Worm (Caenorhabditis elegans) whole organism, mixed stage, embryonic: ENCODE measurements around the gene F26F12.3.

ENCODE experiments used
- drap-1 ChIP-seq: fragments of 200-800 bp; sonication (Bioruptor generic); optimal IDR thresholded peaks from 3 replicates; lab custom pipeline; 2018; ENCODE audit warnings: mild to moderate bottlenecking, missing genetic modification characterization, missing compliant biosample characterization
- elt-3 ChIP-seq: fragments of 150-350 bp; optimal IDR thresholded peaks from 2 replicates; lab custom pipeline; 2014; ENCODE audit warnings: missing biosample characterization, missing genetic modification characterization
- hlh-1 ChIP-seq: fragments of 150-350 bp; optimal IDR thresholded peaks from 2 replicates; lab custom pipeline; 2014; ENCODE audit warnings: missing biosample characterization, missing genetic modification reagents, missing genetic modification characterization
- mab-5 ChIP-seq: fragments of 150-350 bp; optimal IDR thresholded peaks from 2 replicates; lab custom pipeline; 2014; ENCODE audit warnings: missing biosample characterization, missing genetic modification characterization
- nhr-2 ChIP-seq: fragments of 150-350 bp; optimal IDR thresholded peaks from 2 replicates; lab custom pipeline; 2014; ENCODE audit warnings: missing biosample characterization, missing genetic modification characterization
- nhr-28 ChIP-seq: fragments of 150-350 bp; optimal IDR thresholded peaks from 2 replicates; lab custom pipeline; 2014; ENCODE audit warnings: missing biosample characterization, missing genetic modification characterization
- pha-4 ChIP-seq: fragments of 150-350 bp; optimal IDR thresholded peaks from 2 replicates; lab custom pipeline; 2018; ENCODE audit warnings: missing biosample characterization, missing genetic modification reagents, missing genetic modification characterization
- snpc-4 ChIP-seq: fragments of 150-350 bp; optimal IDR thresholded peaks from 2 replicates; lab custom pipeline; 2014; ENCODE audit warnings: missing biosample characterization, missing genetic modification characterization
- unc-120 ChIP-seq: sonication (generic microtip); optimal IDR thresholded peaks from 2 replicates; lab custom pipeline; 2017; ENCODE audit warnings: missing genetic modification characterization, missing compliant biosample characterization; ENCODE audit not compliant: poor library complexity, severe bottlenecking
- unc-62 ChIP-seq: fragments of 150-350 bp; optimal IDR thresholded peaks from 2 replicates; lab custom pipeline; 2014; ENCODE audit warnings: missing biosample characterization, missing genetic modification reagents, missing genetic modification characterization

- TF ChIP-seq snpc-4 (tag; lab: Kevin White, UChicago) (no peak), nhr-2 (tag; lab: Kevin White, UChicago) (peak; percentile 84), elt-3 (tag; lab: Kevin White, UChicago) (no peak), unc-62 (GFP tag; lab: Kevin White, UChicago) (no peak), nhr-28 (tag; lab: Kevin White, UChicago) (no peak), pha-4 (no peak), mab-5 (tag; lab: Kevin White, UChicago) (no peak), unc-120 (tag; lab: Kevin White, UChicago) (no peak), hlh-1 (tag; lab: Kevin White, UChicago) (no peak), drap-1 (GFP tag; lab: Kevin White, UChicago) (no peak)
These were observed 6.1 kb upstream of the F26F12.3 start for ce11 chrV:5851631-5852030.
